Worm (Caenorhabditis elegans) whole organism, L2 larva: ENCODE data around the gene ZC443.7.
A peak's percentile ranks its signal among the peaks of the same experiment; 100 is the strongest.

Source experiments
- C34F6.9 ChIP-seq: fragments of 150-350 bp; optimal IDR thresholded peaks from 2 replicates; lab custom pipeline; 2014; ENCODE audit warnings: missing biosample characterization, missing genetic modification characterization
- F13H6.1 ChIP-seq: sonication (generic microtip); optimal IDR thresholded peaks from 2 replicates; lab custom pipeline; 2016; ENCODE audit warnings: missing genetic modification characterization, missing compliant biosample characterization
- R02D3.7 ChIP-seq: fragments of 150-350 bp; optimal IDR thresholded peaks from 2 replicates; lab custom pipeline; 2014; ENCODE audit warnings: missing biosample characterization, missing genetic modification characterization
- Y55F3AM.14 ChIP-seq: fragments of 200-800 bp; sonication (Bioruptor generic); optimal IDR thresholded peaks from 2 replicates; lab custom pipeline; 2018; ENCODE audit warnings: mild to moderate bottlenecking, missing genetic modification characterization, missing compliant biosample characterization
- ZK546.5 ChIP-seq: sonication (generic microtip); optimal IDR thresholded peaks from 2 replicates; lab custom pipeline; 2017; ENCODE audit warnings: missing biosample characterization, missing genetic modification characterization
- alr-1 ChIP-seq: fragments of 150-350 bp; optimal IDR thresholded peaks from 2 replicates; lab custom pipeline; 2014; ENCODE audit warnings: missing biosample characterization, missing genetic modification characterization
- aly-2 ChIP-seq: fragments of 150-350 bp; optimal IDR thresholded peaks from 2 replicates; lab custom pipeline; 2014; ENCODE audit warnings: missing biosample characterization, missing genetic modification characterization
- ama-1 ChIP-seq: fragments of 150-350 bp; optimal IDR thresholded peaks from 2 replicates; lab custom pipeline; 2018; ENCODE audit warnings: inconsistent platforms
- ceh-82 ChIP-seq: fragments of 150-350 bp; optimal IDR thresholded peaks from 2 replicates; lab custom pipeline; 2014; ENCODE audit warnings: missing biosample characterization, missing genetic modification characterization
- dmd-4 ChIP-seq: sonication (generic microtip); optimal IDR thresholded peaks from 2 replicates; lab custom pipeline; 2017; ENCODE audit warnings: missing biosample characterization, missing genetic modification characterization
- elt-1 ChIP-seq: fragments of 150-350 bp; optimal IDR thresholded peaks from 2 replicates; lab custom pipeline; 2014; ENCODE audit warnings: missing biosample characterization, missing genetic modification characterization
- elt-3 ChIP-seq: sonication (generic microtip); optimal IDR thresholded peaks from 2 replicates; lab custom pipeline; 2017; ENCODE audit warnings: missing biosample characterization, missing genetic modification characterization
- gmeb-1 ChIP-seq: fragments of 150-350 bp; optimal IDR thresholded peaks from 2 replicates; lab custom pipeline; 2014; ENCODE audit warnings: missing biosample characterization, missing genetic modification characterization
- lin-11 ChIP-seq: fragments of 150-350 bp; sonication (generic microtip); optimal IDR thresholded peaks from 2 replicates; lab custom pipeline; 2014; ENCODE audit warnings: missing biosample characterization, missing genetic modification characterization, inconsistent platforms, mixed read lengths
- lin-13 ChIP-seq: fragments of 150-350 bp; optimal IDR thresholded peaks from 2 replicates; lab custom pipeline; 2014; ENCODE audit warnings: missing biosample characterization, missing genetic modification reagents, missing genetic modification characterization
- lin-39 ChIP-seq: fragments of 150-350 bp; optimal IDR thresholded peaks from 2 replicates; lab custom pipeline; 2014; ENCODE audit warnings: missing biosample characterization, missing genetic modification reagents, missing genetic modification characterization
- lsy-2 ChIP-seq, 2 experiments: fragments of 150-350 bp in 1 of 2; sonication (generic microtip) in 1 of 2; optimal IDR thresholded peaks; 2 replicates each; lab custom pipeline; 2014 to 2017; ENCODE audit warnings: missing biosample characterization in 2 of 2, missing genetic modification characterization in 2 of 2
- mab-5 ChIP-seq: fragments of 150-350 bp; optimal IDR thresholded peaks from 2 replicates; lab custom pipeline; 2014; ENCODE audit warnings: missing biosample characterization, missing genetic modification characterization
- mbf-1 ChIP-seq: sonication (generic microtip); optimal IDR thresholded peaks from 2 replicates; lab custom pipeline; 2017; ENCODE audit warnings: missing biosample characterization, missing genetic modification characterization
- mdl-1 ChIP-seq, 2 experiments: fragments of 150-350 bp in 1 of 2; sonication (generic microtip) in 1 of 2; optimal IDR thresholded peaks; 2 replicates each; lab custom pipeline; 2017; ENCODE audit warnings: missing biosample characterization in 2 of 2, missing genetic modification characterization in 2 of 2
- nhr-10 ChIP-seq: sonication (generic microtip); optimal IDR thresholded peaks from 2 replicates; lab custom pipeline; 2017; ENCODE audit warnings: missing biosample characterization, missing genetic modification characterization
- nhr-11 ChIP-seq: fragments of 150-350 bp; optimal IDR thresholded peaks from 2 replicates; lab custom pipeline; 2014; ENCODE audit warnings: missing biosample characterization, missing genetic modification characterization
- nhr-12 ChIP-seq: fragments of 150-350 bp; optimal IDR thresholded peaks from 2 replicates; lab custom pipeline; 2014; ENCODE audit warnings: missing biosample characterization, missing genetic modification characterization
- nhr-129 ChIP-seq: fragments of 150-350 bp; optimal IDR thresholded peaks from 2 replicates; lab custom pipeline; 2014; ENCODE audit warnings: missing biosample characterization, missing genetic modification characterization
- nhr-21 ChIP-seq: fragments of 150-350 bp; optimal IDR thresholded peaks from 2 replicates; lab custom pipeline; 2014; ENCODE audit warnings: missing biosample characterization, missing genetic modification characterization
- nhr-23 ChIP-seq: fragments of 150-350 bp; optimal IDR thresholded peaks from 2 replicates; lab custom pipeline; 2014; ENCODE audit warnings: missing biosample characterization, missing genetic modification reagents, missing genetic modification characterization
- nhr-237 ChIP-seq: fragments of 150-350 bp; optimal IDR thresholded peaks from 2 replicates; lab custom pipeline; 2014; ENCODE audit warnings: missing biosample characterization, missing genetic modification characterization
- nhr-25 ChIP-seq: fragments of 150-350 bp; sonication (generic microtip); optimal IDR thresholded peaks from 3 replicates; lab custom pipeline; 2014; ENCODE audit warnings: missing biosample characterization, missing genetic modification characterization
- nhr-6 ChIP-seq: fragments of 150-350 bp; optimal IDR thresholded peaks from 2 replicates; lab custom pipeline; 2014; ENCODE audit warnings: missing biosample characterization, missing genetic modification characterization
- peb-1 ChIP-seq: fragments of 150-350 bp; optimal IDR thresholded peaks from 2 replicates; lab custom pipeline; 2014; ENCODE audit warnings: missing biosample characterization, missing genetic modification characterization
- sem-4 ChIP-seq: fragments of 150-350 bp; optimal IDR thresholded peaks from 2 replicates; lab custom pipeline; 2014; ENCODE audit warnings: missing biosample characterization, missing genetic modification reagents, missing genetic modification characterization
- sma-3 ChIP-seq: sonication (generic microtip); optimal IDR thresholded peaks from 2 replicates; lab custom pipeline; 2016; ENCODE audit warnings: missing genetic modification reagents, missing genetic modification characterization, missing compliant biosample characterization
- snpc-4 ChIP-seq: fragments of 150-350 bp; optimal IDR thresholded peaks from 2 replicates; lab custom pipeline; 2014; ENCODE audit warnings: missing biosample characterization, missing genetic modification characterization
- unc-39 ChIP-seq: fragments of 150-350 bp; optimal IDR thresholded peaks from 2 replicates; lab custom pipeline; 2014; ENCODE audit warnings: missing biosample characterization, missing genetic modification characterization
- unc-55 ChIP-seq: fragments of 150-350 bp; sonication (generic microtip); optimal IDR thresholded peaks from 3 replicates; lab custom pipeline; 2014; ENCODE audit warnings: missing biosample characterization, missing genetic modification reagents, missing genetic modification characterization
- unc-62 ChIP-seq: fragments of 150-350 bp; optimal IDR thresholded peaks from 2 replicates; lab custom pipeline; 2014; ENCODE audit warnings: missing biosample characterization, missing genetic modification reagents, missing genetic modification characterization
- zag-1 ChIP-seq: fragments of 150-350 bp; optimal IDR thresholded peaks from 2 replicates; lab custom pipeline; 2014; ENCODE audit warnings: missing biosample characterization, missing genetic modification characterization
- ztf-1 ChIP-seq: fragments of 200-800 bp; sonication (Bioruptor generic); conservative IDR thresholded peaks from 2 replicates; pipeline ENCODE4 v1.3.6; 2022; ENCODE audit warnings: missing genetic modification characterization, missing compliant biosample characterization
- ztf-11 ChIP-seq: sonication (generic microtip); optimal IDR thresholded peaks from 2 replicates; lab custom pipeline; 2017; ENCODE audit warnings: missing biosample characterization, missing genetic modification characterization
- ztf-4 ChIP-seq: fragments of 150-350 bp; optimal IDR thresholded peaks from 2 replicates; lab custom pipeline; 2014; ENCODE audit warnings: missing biosample characterization, missing genetic modification characterization

Gene ZC443.7

DNA sequence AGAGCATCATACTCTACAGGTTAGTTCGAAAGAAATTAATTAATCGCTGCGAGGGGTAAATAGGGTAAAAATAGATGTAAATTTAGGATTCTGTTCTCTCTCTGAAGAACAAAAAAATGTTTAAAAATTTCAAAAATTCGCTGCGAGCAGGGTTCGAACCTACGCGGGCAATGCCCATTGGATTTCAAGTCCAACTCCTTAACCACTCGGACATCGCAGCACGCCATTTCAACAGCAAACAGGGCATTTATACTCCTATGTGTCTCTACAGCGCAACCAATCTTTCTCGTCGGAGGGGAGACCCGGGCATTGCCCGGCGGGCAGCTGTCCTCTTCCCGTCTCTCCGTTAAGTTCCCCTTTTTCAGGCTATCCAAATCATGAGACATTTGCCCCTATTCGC is 26.0 kb upstream of the ZC443.7 start (continued):
- TF ChIP-seq sma-3 (GFP tag; lab: Kevin White, UChicago) (peak; percentile 49), ceh-82 (no peak)
- TF ChIP-seq, all 48 proteins: peak for 10

- TF ChIP-seq ZK546.5 (tag; lab: Kevin White, UChicago), result no peak
- no peak for TF ChIP-seq unc-62
- TF ChIP-seq unc-39 (tag; lab: Kevin White, UChicago), result no peak
- no peak for TF ChIP-seq nhr-12 (tag; lab: Kevin White, UChicago)
- no peak for TF ChIP-seq nhr-25 (tag; lab: Kevin White, UChicago)
- TF ChIP-seq, all 48 proteins: peak for 0
Measured at ce11 chrV:12784861-12785260, 21.4 kb upstream of the ZC443.7 start, which contains the start of gene sre-20. Gene sre-20 (minus strand): TSS chrV:12784961.

- TF ChIP-seq lsy-2 (tag; optimal IDR thresholded peaks at IDR 0.05; lab: Kevin White, UChicago) (no peak), nhr-21 (tag; lab: Kevin White, UChicago) (no peak), ama-1 (lab: Kevin White, UChicago) (no peak), R02D3.7 (tag; lab: Kevin White, UChicago) (no peak), peb-1 (tag; lab: Kevin White, UChicago) (no peak), elt-3 (tag; lab: Kevin White, UChicago) (no peak), nhr-23 (no peak), nhr-129 (no peak), ztf-1 (GFP tag; lab: Robert Waterston, UW) (no peak), sem-4 (tag; lab: Kevin White, UChicago) (no peak), zag-1 (tag; lab: Kevin White, UChicago) (no peak), ztf-4 (tag; lab: Kevin White, UChicago) (no peak), mdl-1 (tag; optimal IDR thresholded peaks at IDR 0.05; lab: Kevin White, UChicago) (no peak), unc-39 (tag; lab: Kevin White, UChicago) (no peak), Y55F3AM.14 (GFP tag; lab: Kevin White, UChicago) (no peak), C34F6.9 (tag; lab: Kevin White, UChicago) (no peak), dmd-4 (no peak), nhr-10 (tag; lab: Kevin White, UChicago) (no peak), nhr-12 (tag; lab: Kevin White, UChicago) (no peak)
Measured at ce11 chrV:12786340-12786739, 19.9 kb upstream of the ZC443.7 start.

- TF ChIP-seq ama-1 (lab: Kevin White, UChicago) (no peak), F13H6.1 (no peak), gmeb-1 (tag; lab: Kevin White, UChicago) (no peak), unc-55 (GFP tag; lab: Kevin White, UChicago) (no peak), nhr-11 (tag; lab: Kevin White, UChicago) (no peak), alr-1 (tag; lab: Kevin White, UChicago) (no peak), elt-1 (tag; lab: Kevin White, UChicago) (no peak), mab-5 (tag; lab: Kevin White, UChicago) (no peak), nhr-237 (tag; lab: Kevin White, UChicago) (no peak), C34F6.9 (tag; lab: Kevin White, UChicago) (no peak), aly-2 (no peak), lin-11 (tag; lab: Kevin White, UChicago) (no peak), lsy-2 (tag; optimal IDR thresholded peaks at IDR 0.05; lab: Kevin White, UChicago) (no peak), ztf-11 (no peak), snpc-4 (tag; lab: Kevin White, UChicago) (no peak), nhr-129 (no peak), Y55F3AM.14 (GFP tag; lab: Kevin White, UChicago) (no peak), ztf-4 (tag; lab: Kevin White, UChicago) (no peak), nhr-10 (tag; lab: Kevin White, UChicago) (no peak), elt-3 (tag; lab: Kevin White, UChicago) (no peak)
- TF ChIP-seq, all 48 proteins: peak for 0
Measured at ce11 chrV:12787026-12787425, 19.3 kb upstream of the ZC443.7 start, which contains the start of gene fkb-4. Gene fkb-4 (minus strand): TSS chrV:12787126.

ce11 chrV:12788451-12788850 is 17.8 kb upstream of the ZC443.7 start, which contains the start of gene srbc-44:
Gene srbc-44 (minus strand): TSS chrV:12788551.
- TF ChIP-seq sma-3 (GFP tag; lab: Kevin White, UChicago) (no peak), zag-1 (tag; lab: Kevin White, UChicago) (no peak), nhr-11 (tag; lab: Kevin White, UChicago) (no peak), nhr-23 (no peak), unc-55 (GFP tag; lab: Kevin White, UChicago) (no peak), nhr-21 (tag; lab: Kevin White, UChicago) (no peak), lin-13 (GFP tag; lab: Kevin White, UChicago) (no peak), sem-4 (tag; lab: Kevin White, UChicago) (no peak), ztf-1 (GFP tag; lab: Robert Waterston, UW) (no peak), F13H6.1 (no peak), lin-39 (tag; lab: Kevin White, UChicago) (no peak), nhr-6 (no peak), mbf-1 (tag; lab: Kevin White, UChicago) (no peak), nhr-12 (tag; lab: Kevin White, UChicago) (no peak)
- TF ChIP-seq, all 48 proteins: peak for 0
